Worm (Caenorhabditis elegans): ENCODE results near the gene pkc-1.
"Not testable (repeated sequence)": the region's sequence is repeated elsewhere in the genome, so short reads cannot be mapped to it uniquely, and the experiment has no call there.

DNA sequence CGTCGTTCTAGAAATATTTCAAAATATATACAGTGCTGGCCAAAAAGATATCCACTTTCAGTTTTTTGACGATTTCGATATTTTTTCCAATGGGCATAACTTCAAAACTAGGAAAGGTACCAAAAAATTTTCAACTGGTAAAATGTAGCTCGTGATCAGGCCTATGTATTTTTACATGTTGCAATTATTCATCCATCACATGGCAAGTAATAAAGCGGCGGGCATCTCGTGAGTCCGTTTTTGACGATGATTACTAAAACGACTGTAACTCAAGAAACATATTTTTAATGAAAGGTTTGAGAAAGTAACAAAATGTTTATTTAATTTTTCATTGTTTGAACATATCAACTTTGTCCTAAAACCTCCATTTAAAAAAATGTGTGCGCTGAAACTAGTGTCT is 11.9 kb downstream of the pkc-1 start, which contains the start of gene F10C2.3:
- TF ChIP-seq zag-1 (tag; optimal IDR thresholded peaks at IDR 0.05); mab-5 (tag; optimal IDR thresholded peaks at IDR 0.05); unc-62 (GFP tag; optimal IDR thresholded peaks at IDR 0.05); nhr-6 (tag; optimal IDR thresholded peaks at IDR 0.05); elt-3 (tag; optimal IDR thresholded peaks at IDR 0.05); ama-1 (optimal IDR thresholded peaks at IDR 0.05); ZK546.5 (tag; optimal IDR thresholded peaks at IDR 0.05); alr-1 (tag; optimal IDR thresholded peaks at IDR 0.05); lin-39 (tag; optimal IDR thresholded peaks at IDR 0.05); nhr-12 (tag; optimal IDR thresholded peaks at IDR 0.05): not testable (repeated sequence)

Data from whole organism, L2 larva.